Worm (Caenorhabditis elegans): ENCODE results near the gene C12D5.10.

DNA sequence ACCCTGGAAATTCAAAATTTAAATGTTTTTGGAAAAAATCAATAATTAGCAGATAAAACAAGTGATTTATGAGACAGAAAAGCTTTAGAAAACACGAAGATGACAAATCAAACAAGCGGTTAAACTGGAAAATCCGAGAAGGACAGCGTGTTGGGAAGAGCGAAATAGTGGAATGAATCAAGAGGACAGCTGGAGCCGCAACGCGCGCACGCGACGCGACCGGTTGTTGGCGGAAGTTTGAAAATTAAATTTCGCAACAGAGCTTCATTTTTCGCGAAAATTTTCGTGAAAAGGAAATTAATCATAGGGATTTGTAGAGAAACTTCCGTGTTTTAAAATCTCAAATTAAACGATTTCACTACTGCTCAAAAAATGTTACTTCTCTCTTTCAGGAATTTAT, 41.6 kb upstream of the C12D5.10 start, which contains the start of gene clic-1:
- TF ChIP-seq elt-2 (tag; optimal IDR thresholded peaks at IDR 0.05), result peak; percentile 4
- TF ChIP-seq nhr-76 (tag; optimal IDR thresholded peaks at IDR 0.05), result no peak
- no peak for TF ChIP-seq ceh-9 (tag; optimal IDR thresholded peaks at IDR 0.05)
- no peak for TF ChIP-seq unc-62 (GFP tag; optimal IDR thresholded peaks at IDR 0.05)

Measured in whole organism, L3 larva.